Fruit fly (Drosophila melanogaster): Measurements from ENCODE around the gene CG5011.

CG5011 gene

DNA sequence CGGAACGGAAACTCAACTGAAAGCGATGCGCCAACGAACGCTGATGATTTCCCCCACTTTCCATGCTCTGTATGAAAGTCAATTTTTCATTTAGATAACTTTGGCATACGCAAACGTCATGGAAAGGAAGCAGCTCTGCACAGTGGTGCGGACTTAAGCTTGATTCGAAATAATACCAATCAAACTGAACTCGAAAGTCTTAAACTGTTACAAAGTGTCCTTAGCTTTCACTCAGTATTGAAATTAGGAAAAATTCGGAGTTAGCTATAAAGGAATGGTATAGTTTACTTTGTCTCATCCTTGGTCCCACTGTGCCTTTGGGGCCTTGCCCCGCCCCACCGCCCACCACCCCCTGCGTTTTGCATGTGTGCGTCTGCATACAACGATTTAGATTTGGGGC is 7.0 kb downstream of the CG5011 start (continued):
- TF ChIP-seq Optix (GFP tag; IDR thresholded peaks at IDR 0.05) (peak; percentile 54; the same call in 1 of the 3 replicates), CG10267 (tag; optimal IDR thresholded peaks at IDR 0.05) (no peak), tio (GFP tag; optimal IDR thresholded peaks at IDR 0.05) (peak; percentile 39), NC2β (GFP tag; optimal IDR thresholded peaks at IDR 0.05) (no peak), CG33213 (GFP tag; optimal IDR thresholded peaks at IDR 0.05) (no peak), CkIIα-i1 (GFP tag; IDR thresholded peaks at IDR 0.05) (0 out of 2 replicates have a peak, but pooled peaks have one; percentile 20), CG16815 (GFP tag; optimal IDR thresholded peaks at IDR 0.05) (peak; percentile 24), sd (tag; optimal IDR thresholded peaks at IDR 0.05) (no peak), Abd-B (GFP tag; optimal IDR thresholded peaks at IDR 0.05) (peak; percentile 23), fd3F (GFP tag; optimal IDR thresholded peaks at IDR 0.05) (no peak), CG18599 (GFP tag; optimal IDR thresholded peaks at IDR 0.05) (peak; percentile 77), tap (tag; optimal IDR thresholded peaks at IDR 0.05) (peak; percentile 28), Gug (GFP tag; IDR thresholded peaks at IDR 0.05) (peak; percentile 56; the same call in 3 of the 4 replicates), Dfd (GFP tag; optimal IDR thresholded peaks at IDR 0.05) (no peak), ci (GFP tag; IDR thresholded peaks at IDR 0.05) (peak; percentile 81), CG31388 (GFP tag; optimal IDR thresholded peaks at IDR 0.05) (no peak), jigr1 (GFP tag; IDR thresholded peaks at IDR 0.05) (no peak), CG13123 (GFP tag; optimal IDR thresholded peaks at IDR 0.05) (no peak), sc (optimal IDR thresholded peaks at IDR 0.05) (no peak), sc (GFP tag; optimal IDR thresholded peaks at IDR 0.05) (no peak), sima (GFP tag; optimal IDR thresholded peaks at IDR 0.05) (no peak), Poxn (GFP tag; IDR thresholded peaks at IDR 0.05) (peak; percentile 9; the same call in 1 of the 2 replicates), lmd (GFP tag; IDR thresholded peaks at IDR 0.05) (peak; percentile 70; the same call in 1 of the 2 replicates), Jarid2 (GFP tag; optimal IDR thresholded peaks at IDR 0.05) (no peak), oc (tag; optimal IDR thresholded peaks at IDR 0.05) (no peak), ken (GFP tag; IDR thresholded peaks at IDR 0.05) (peak; percentile 70), yki (optimal IDR thresholded peaks at IDR 0.05) (no peak), dati (GFP tag; IDR thresholded peaks at IDR 0.05) (no peak), exex (tag; optimal IDR thresholded peaks at IDR 0.05) (no peak), btn (GFP tag; optimal IDR thresholded peaks at IDR 0.05) (no peak), ara (GFP tag; IDR thresholded peaks at IDR 0.05) (0 out of 2 replicates have a peak, but pooled peaks have one; percentile 13), Ssrp (tag; optimal IDR thresholded peaks at IDR 0.05) (no peak), slbo (GFP tag; IDR thresholded peaks at IDR 0.05) (peak; percentile 85), Deaf1 (tag; optimal IDR thresholded peaks at IDR 0.05) (no peak), fru (optimal IDR thresholded peaks at IDR 0.05) (no peak), tx (GFP tag; optimal IDR thresholded peaks at IDR 0.05) (no peak), CG43689 (GFP tag; IDR thresholded peaks at IDR 0.05) (0 out of 2 replicates have a peak, but pooled peaks have one; percentile 18), Xrp1 (GFP tag; IDR thresholded peaks at IDR 0.05) (peak; percentile 69), CG6813 (GFP tag; optimal IDR thresholded peaks at IDR 0.05) (no peak), CG15011 (GFP tag; optimal IDR thresholded peaks at IDR 0.05) (no peak), salm (tag; optimal IDR thresholded peaks at IDR 0.05) (no peak), sug (tag; optimal IDR thresholded peaks at IDR 0.05) (peak; percentile 36), ac (GFP tag; optimal IDR thresholded peaks at IDR 0.05) (no peak), B-H2 (GFP tag; optimal IDR thresholded peaks at IDR 0.05) (no peak), inv (GFP tag; IDR thresholded peaks at IDR 0.05; ENCODE audit: partially characterized antibody) (no peak), nerfin-1 (tag; optimal IDR thresholded peaks at IDR 0.05) (no peak), hb (GFP tag; IDR thresholded peaks at IDR 0.05; ENCODE audit: partially characterized antibody) (no peak), CG3838 (GFP tag; optimal IDR thresholded peaks at IDR 0.05) (no peak), CG33557 (GFP tag; optimal IDR thresholded peaks at IDR 0.05) (no peak), crol (GFP tag; IDR thresholded peaks at IDR 0.05) (no peak), twi (tag; optimal IDR thresholded peaks at IDR 0.05) (no peak), CG1602 (GFP tag; optimal IDR thresholded peaks at IDR 0.05) (peak; percentile 13)

Data from whole organism, embryonic.